Fruit fly (Drosophila melanogaster) whole organism, pupa: Measurements from ENCODE around the gene Ten-a.
A peak's percentile ranks its signal among the peaks of the same experiment; 100 is the strongest.

ENCODE experiments used
- CG10348 ChIP-seq: fragments of 200-800 bp; sonication (Bioruptor generic); IDR thresholded peaks from 2 replicates; pipeline ENCODE4 v1.3.6; 2022; ENCODE audit warnings: missing biosample characterization, missing genetic modification characterization
- CG12605 ChIP-seq: fragments of 200-800 bp; sonication (Bioruptor generic); IDR thresholded peaks from 2 replicates; pipeline ENCODE4 v1.3.6; 2022; ENCODE audit warnings: missing biosample characterization, missing genetic modification characterization
- CG13204 ChIP-seq: fragments of 200-800 bp; sonication (Bioruptor generic); optimal IDR thresholded peaks from 2 replicates; lab custom pipeline; 2018; ENCODE audit warnings: missing biosample characterization, mild to moderate bottlenecking, missing genetic modification characterization, moderate library complexity
- CG14655 ChIP-seq: fragments of 200-800 bp; sonication (Bioruptor generic); optimal IDR thresholded peaks from 3 replicates; lab custom pipeline; 2017; ENCODE audit warnings: mild to moderate bottlenecking, missing biosample characterization, missing genetic modification reagents, missing genetic modification characterization
- CG15710 ChIP-seq: fragments of 200-800 bp; sonication (Bioruptor generic); optimal IDR thresholded peaks from 2 replicates; lab custom pipeline; 2018; ENCODE audit warnings: missing biosample characterization, mild to moderate bottlenecking, missing genetic modification characterization, moderate library complexity
- CG17806 ChIP-seq: fragments of 200-800 bp; sonication (Bioruptor generic); optimal IDR thresholded peaks from 2 replicates; lab custom pipeline; 2018; ENCODE audit warnings: missing biosample characterization, mild to moderate bottlenecking, missing genetic modification characterization, moderate library complexity
- CG32121 ChIP-seq: fragments of 200-800 bp; sonication (Bioruptor generic); IDR thresholded peaks from 2 replicates; pipeline ENCODE4 v1.3.6; 2022; ENCODE audit warnings: missing biosample characterization, missing genetic modification characterization
- CG34367 ChIP-seq: fragments of 200-800 bp; sonication (Bioruptor generic); optimal IDR thresholded peaks from 2 replicates; lab custom pipeline; 2018; ENCODE audit warnings: missing biosample characterization, mild to moderate bottlenecking, missing genetic modification characterization
- CG4496 ChIP-seq: fragments of 200-800 bp; sonication (Bioruptor generic); IDR thresholded peaks from 3 replicates; pipeline ENCODE4 v1.3.6; 2022; ENCODE audit warnings: missing biosample characterization, missing genetic modification characterization
- CG8159 ChIP-seq: fragments of 200-800 bp; sonication (Bioruptor generic); optimal IDR thresholded peaks from 3 replicates; lab custom pipeline; 2018; ENCODE audit warnings: missing biosample characterization, mild to moderate bottlenecking, missing genetic modification characterization, moderate library complexity
- CG8301 ChIP-seq: fragments of 200-800 bp; sonication (Bioruptor generic); optimal IDR thresholded peaks from 2 replicates; lab custom pipeline; 2018; ENCODE audit warnings: missing biosample characterization, mild to moderate bottlenecking, missing genetic modification characterization
- CG9948 ChIP-seq: fragments of 200-800 bp; sonication (Bioruptor generic); optimal IDR thresholded peaks from 2 replicates; lab custom pipeline; 2018; ENCODE audit warnings: missing biosample characterization, mild to moderate bottlenecking, missing genetic modification characterization, moderate library complexity
- D1 ChIP-seq: fragments of 200-800 bp; sonication (Bioruptor generic); optimal IDR thresholded peaks from 2 replicates; lab custom pipeline; 2018; ENCODE audit warnings: missing biosample characterization, mild to moderate bottlenecking, missing genetic modification characterization, moderate library complexity
- EcR ChIP-seq: fragments of 200-800 bp; sonication (Bioruptor generic); optimal IDR thresholded peaks from 3 replicates; lab custom pipeline; 2019; ENCODE audit warnings: missing biosample characterization, missing genetic modification characterization, mild to moderate bottlenecking, moderate library complexity, missing genetic modification reagents
- Ets98B ChIP-seq: fragments of 200-800 bp; sonication (Bioruptor generic); IDR thresholded peaks from 2 replicates; pipeline ENCODE4 v1.3.6; 2022; ENCODE audit warnings: missing biosample characterization, missing genetic modification characterization
- Pif1A ChIP-seq: fragments of 200-800 bp; sonication (Bioruptor generic); optimal IDR thresholded peaks from 3 replicates; lab custom pipeline; 2016; ENCODE audit warnings: missing biosample characterization, missing genetic modification characterization
- Pif1B ChIP-seq: fragments of 200-800 bp; sonication (Bioruptor generic); optimal IDR thresholded peaks from 3 replicates; lab custom pipeline; 2016; ENCODE audit warnings: missing biosample characterization, missing genetic modification characterization
- Snoo ChIP-seq: fragments of 200-800 bp; sonication (Bioruptor generic); optimal IDR thresholded peaks from 3 replicates; lab custom pipeline; 2017; ENCODE audit warnings: missing biosample characterization, mild to moderate bottlenecking, missing genetic modification characterization, inconsistent platforms
- fd96Ca ChIP-seq: fragments of 200-800 bp; sonication (Bioruptor generic); IDR thresholded peaks from 3 replicates; pipeline ENCODE4 v1.3.6; 2022; ENCODE audit warnings: missing biosample characterization, missing genetic modification characterization
- gl ChIP-seq: fragments of 200-800 bp; sonication (Bioruptor generic); optimal IDR thresholded peaks from 2 replicates; lab custom pipeline; 2018; ENCODE audit warnings: missing biosample characterization, mild to moderate bottlenecking, missing genetic modification characterization
- rn ChIP-seq: fragments of 200-800 bp; sonication (Bioruptor generic); IDR thresholded peaks from 2 replicates; pipeline ENCODE4 v1.3.6; 2022; ENCODE audit warnings: missing biosample characterization, missing genetic modification characterization

The Ten-a gene

DNA sequence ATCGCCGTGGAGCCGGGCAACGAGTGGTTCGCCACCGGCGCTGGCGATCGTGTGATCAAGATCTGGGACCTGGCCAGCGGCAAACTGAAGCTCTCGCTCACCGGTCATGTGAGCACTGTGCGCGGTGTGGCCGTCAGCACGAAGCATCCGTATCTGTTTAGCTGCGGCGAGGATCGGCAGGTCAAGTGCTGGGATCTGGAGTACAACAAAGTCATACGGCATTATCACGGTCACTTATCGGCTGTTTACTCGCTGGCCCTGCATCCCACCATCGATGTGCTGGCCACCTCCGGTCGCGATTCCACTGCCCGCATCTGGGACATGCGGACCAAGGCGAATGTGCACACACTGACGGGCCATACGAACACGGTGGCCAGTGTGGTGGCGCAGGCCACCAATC lies 21.7 kb upstream of the Ten-a start:
- TF ChIP-seq rn (GFP tag; lab: Robert Waterston, UW): no peak
- no peak for TF ChIP-seq Ets98B (GFP tag; lab: Robert Waterston, UW)
- TF ChIP-seq CG8159 (tag; lab: Kevin White, UChicago): no peak
- TF ChIP-seq CG10348 (GFP tag; lab: Robert Waterston, UW): no peak
- no peak for TF ChIP-seq CG12605 (GFP tag; lab: Robert Waterston, UW)
- no peak for TF ChIP-seq fd96Ca (GFP tag; lab: Robert Waterston, UW)
- no peak for TF ChIP-seq CG8301 (tag; lab: Kevin White, UChicago)
- TF ChIP-seq Pif1B: no peak
- TF ChIP-seq D1: no peak
- no peak for TF ChIP-seq CG15710 (tag; lab: Kevin White, UChicago)
- no peak for TF ChIP-seq EcR
- TF ChIP-seq CG34367: no peak
- no peak for TF ChIP-seq gl (tag; lab: Kevin White, UChicago)
- no peak for TF ChIP-seq Pif1A (GFP tag; lab: Kevin White, UChicago)
- TF ChIP-seq CG14655 (GFP tag; lab: Kevin White, UChicago): no peak
- no peak for TF ChIP-seq Snoo
- no peak for TF ChIP-seq CG9948 (tag; lab: Kevin White, UChicago)
- TF ChIP-seq CG17806 (tag; lab: Kevin White, UChicago): no peak

DNA sequence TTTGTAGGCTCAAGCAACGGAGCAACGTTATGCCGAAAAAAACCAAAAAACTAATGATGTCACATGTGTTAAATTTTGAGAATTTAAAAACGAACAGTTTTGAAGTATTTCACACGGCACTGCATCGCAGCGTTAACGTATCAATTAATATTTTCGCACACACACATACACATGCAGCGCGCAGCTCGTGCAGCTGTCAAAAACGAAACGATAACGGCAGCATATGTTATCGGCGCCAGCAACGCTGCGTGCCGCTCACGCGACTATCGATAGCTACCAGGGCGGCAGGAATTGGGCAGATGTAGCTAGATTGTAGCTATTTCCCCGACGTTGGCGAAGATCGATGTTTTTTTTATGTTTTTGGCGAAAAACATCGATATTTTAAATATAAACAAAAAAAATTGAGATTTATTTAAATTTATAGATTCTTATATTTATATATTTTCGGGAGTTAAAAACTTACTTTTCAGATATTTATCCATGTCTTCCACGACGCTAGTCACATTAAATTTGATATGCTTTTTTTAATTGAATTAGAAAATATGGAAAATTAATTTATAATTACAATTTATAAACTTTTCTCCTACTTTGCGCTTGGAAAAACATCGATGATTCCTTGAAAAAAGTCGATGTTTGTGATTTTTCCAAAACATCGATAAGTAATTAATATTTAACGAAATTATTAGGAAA lies 14.5 kb upstream of the Ten-a start, which contains the start of gene Usp7:
Gene Usp7, minus strand, starts transcription at position 208 of the 690 bp plus-strand sequence.
- no peak for TF ChIP-seq fd96Ca (GFP tag; lab: Robert Waterston, UW)
- TF ChIP-seq CG4496 (GFP tag; lab: Robert Waterston, UW): peak; percentile 63
- TF ChIP-seq Ets98B (GFP tag; lab: Robert Waterston, UW): peak; percentile 22; the same call in 1 of the 2 replicates

DNA sequence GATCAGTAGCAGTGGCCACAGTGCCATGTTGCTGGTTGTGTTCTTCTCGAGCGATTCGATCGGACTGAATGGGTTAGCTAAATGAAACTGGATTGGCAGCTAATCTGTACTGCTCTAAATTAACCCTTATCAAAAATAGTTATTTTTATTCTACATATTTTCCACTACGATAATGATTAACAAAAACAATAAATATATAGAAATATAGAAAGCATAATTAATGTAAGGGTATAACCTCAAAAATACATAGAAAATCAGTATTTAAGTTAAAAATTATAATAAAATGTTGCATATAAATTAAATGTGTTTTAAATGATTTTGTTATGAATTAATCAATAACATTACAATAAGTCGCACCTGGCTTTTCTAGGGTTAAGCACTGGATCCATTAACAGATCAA lies 12.1 kb upstream of the Ten-a start, which contains the start of gene Cyp311a1:
Gene Cyp311a1, minus strand, starts transcription at position 66 of the 400 bp plus-strand sequence.
- TF ChIP-seq CG34367 (no peak), CG9948 (tag; lab: Kevin White, UChicago) (no peak)

DNA sequence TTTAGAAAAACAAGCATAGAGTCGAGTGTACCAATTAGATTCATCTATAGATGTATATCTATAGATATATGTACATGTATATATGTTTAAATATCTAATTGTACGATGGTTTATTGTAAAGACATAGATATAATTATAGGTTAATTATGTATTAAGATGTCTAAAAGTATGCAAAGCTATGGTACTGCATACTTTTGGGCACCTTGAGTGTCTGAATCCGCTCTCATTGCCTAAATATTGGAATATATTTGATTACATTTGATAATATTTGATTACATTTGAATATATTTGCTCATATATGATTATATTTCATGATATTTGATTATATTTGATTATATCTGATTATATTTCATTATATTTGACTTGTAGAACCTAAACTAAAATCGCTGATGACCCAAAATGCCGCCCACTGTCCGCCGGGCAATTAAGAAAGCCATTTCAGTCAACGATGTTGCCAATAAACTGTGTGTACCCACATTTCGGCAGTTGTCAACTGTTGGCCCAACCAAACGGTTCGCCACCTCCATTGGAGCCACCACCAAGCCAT lies 11.3 kb upstream of the Ten-a start, which contains the start of gene Cyp318a1:
Gene Cyp318a1, plus strand, starts transcription at position 497 of the 547 bp plus-strand sequence.
- TF ChIP-seq Pif1A (GFP tag; lab: Kevin White, UChicago) (no peak), Pif1B (no peak), CG17806 (tag; lab: Kevin White, UChicago) (no peak), CG32121 (GFP tag; lab: Robert Waterston, UW) (no peak), CG12605 (GFP tag; lab: Robert Waterston, UW) (no peak), CG34367 (no peak), EcR (no peak)

DNA sequence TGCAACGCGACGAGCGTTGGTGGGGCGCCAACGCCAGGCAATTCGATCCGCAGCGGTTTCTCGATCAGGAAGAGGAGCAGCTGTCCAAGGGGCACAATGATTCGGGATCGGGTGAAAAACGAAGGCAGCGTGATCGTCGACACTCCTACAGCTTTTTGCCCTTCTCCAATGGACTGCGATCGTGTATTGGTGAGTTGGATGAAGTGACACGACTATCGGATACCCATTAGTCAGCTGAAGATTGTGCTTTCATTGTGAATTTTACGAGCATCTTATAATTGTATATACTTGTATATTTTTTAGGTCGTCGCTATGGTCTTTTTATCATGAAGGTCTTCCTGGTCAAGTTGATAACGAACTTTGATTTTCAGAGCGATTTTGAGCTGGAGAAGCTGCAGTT lies 8.8 kb upstream of the Ten-a start:
- TF ChIP-seq CG32121 (GFP tag; lab: Robert Waterston, UW) (no peak), CG12605 (GFP tag; lab: Robert Waterston, UW) (no peak), Ets98B (GFP tag; lab: Robert Waterston, UW) (no peak), EcR (no peak), CG8301 (tag; lab: Kevin White, UChicago) (no peak)

DNA sequence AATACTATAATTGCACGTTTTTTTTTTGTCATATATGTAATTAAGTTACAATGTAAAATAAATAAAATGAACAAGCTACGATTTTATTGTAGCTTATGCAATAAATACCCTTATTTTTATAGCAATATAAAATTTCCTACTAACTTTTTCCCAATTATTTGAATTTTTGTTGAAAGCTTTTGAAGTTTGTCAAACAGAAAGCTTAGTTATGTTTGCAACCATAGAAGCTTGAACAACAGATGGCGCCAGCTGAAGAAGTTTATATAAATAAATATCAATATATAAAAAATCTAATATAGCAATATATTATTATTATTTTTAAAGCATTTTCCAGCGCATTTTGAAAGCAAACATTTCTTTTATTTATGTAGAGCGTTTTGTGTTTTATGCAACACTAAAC lies 8.3 kb upstream of the Ten-a start:
- no peak for TF ChIP-seq CG8301 (tag; lab: Kevin White, UChicago)
- no peak for TF ChIP-seq Pif1A (GFP tag; lab: Kevin White, UChicago)
- no peak for TF ChIP-seq CG15710 (tag; lab: Kevin White, UChicago)
- TF ChIP-seq CG4496 (GFP tag; lab: Robert Waterston, UW): no peak
- no peak for TF ChIP-seq Ets98B (GFP tag; lab: Robert Waterston, UW)
- TF ChIP-seq fd96Ca (GFP tag; lab: Robert Waterston, UW): no peak
- no peak for TF ChIP-seq rn (GFP tag; lab: Robert Waterston, UW)
- no peak for TF ChIP-seq CG34367
- TF ChIP-seq CG14655 (GFP tag; lab: Kevin White, UChicago): no peak
- no peak for TF ChIP-seq CG17806 (tag; lab: Kevin White, UChicago)
- no peak for TF ChIP-seq CG8159 (tag; lab: Kevin White, UChicago)
- TF ChIP-seq Snoo: no peak
- no peak for TF ChIP-seq gl (tag; lab: Kevin White, UChicago)
- TF ChIP-seq CG10348 (GFP tag; lab: Robert Waterston, UW): no peak
- no peak for TF ChIP-seq CG13204 (GFP tag; lab: Kevin White, UChicago)
- TF ChIP-seq D1: no peak
- no peak for TF ChIP-seq CG9948 (tag; lab: Kevin White, UChicago)
- no peak for TF ChIP-seq Pif1B
- TF ChIP-seq EcR: no peak

DNA sequence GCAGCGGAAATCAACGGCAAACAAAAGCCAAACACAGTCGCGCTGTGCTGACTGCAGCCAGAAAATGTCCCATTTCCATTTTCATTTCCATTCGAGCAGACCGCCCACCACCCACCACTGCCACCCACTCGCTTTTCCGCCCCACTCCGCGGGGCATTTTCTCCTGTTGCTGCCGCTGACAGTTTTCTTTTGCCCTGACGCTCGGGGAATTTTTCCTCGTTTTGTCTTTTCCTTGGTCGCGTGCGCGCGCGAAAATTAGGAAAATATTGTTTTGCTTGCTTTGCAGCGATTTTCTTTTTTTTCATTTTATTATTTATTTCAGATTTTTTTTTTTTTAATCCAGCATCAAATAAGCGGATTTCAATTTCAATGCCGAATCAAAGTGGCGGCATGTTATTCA lies 6.8 kb downstream of the Ten-a start:
- no peak for TF ChIP-seq Pif1A (GFP tag; lab: Kevin White, UChicago)
- TF ChIP-seq fd96Ca (GFP tag; lab: Robert Waterston, UW): no peak
- no peak for TF ChIP-seq CG8159 (tag; lab: Kevin White, UChicago)
- no peak for TF ChIP-seq Pif1B
- no peak for TF ChIP-seq CG8301 (tag; lab: Kevin White, UChicago)
- TF ChIP-seq CG34367: no peak
- no peak for TF ChIP-seq gl (tag; lab: Kevin White, UChicago)
- no peak for TF ChIP-seq CG32121 (GFP tag; lab: Robert Waterston, UW)
- TF ChIP-seq CG9948 (tag; lab: Kevin White, UChicago): no peak
- TF ChIP-seq CG4496 (GFP tag; lab: Robert Waterston, UW): no peak
- TF ChIP-seq Ets98B (GFP tag; lab: Robert Waterston, UW): no peak
- no peak for TF ChIP-seq CG17806 (tag; lab: Kevin White, UChicago)
